Worm (Caenorhabditis elegans): ENCODE results near the gene rbr-2.

The rbr-2 gene

DNA sequence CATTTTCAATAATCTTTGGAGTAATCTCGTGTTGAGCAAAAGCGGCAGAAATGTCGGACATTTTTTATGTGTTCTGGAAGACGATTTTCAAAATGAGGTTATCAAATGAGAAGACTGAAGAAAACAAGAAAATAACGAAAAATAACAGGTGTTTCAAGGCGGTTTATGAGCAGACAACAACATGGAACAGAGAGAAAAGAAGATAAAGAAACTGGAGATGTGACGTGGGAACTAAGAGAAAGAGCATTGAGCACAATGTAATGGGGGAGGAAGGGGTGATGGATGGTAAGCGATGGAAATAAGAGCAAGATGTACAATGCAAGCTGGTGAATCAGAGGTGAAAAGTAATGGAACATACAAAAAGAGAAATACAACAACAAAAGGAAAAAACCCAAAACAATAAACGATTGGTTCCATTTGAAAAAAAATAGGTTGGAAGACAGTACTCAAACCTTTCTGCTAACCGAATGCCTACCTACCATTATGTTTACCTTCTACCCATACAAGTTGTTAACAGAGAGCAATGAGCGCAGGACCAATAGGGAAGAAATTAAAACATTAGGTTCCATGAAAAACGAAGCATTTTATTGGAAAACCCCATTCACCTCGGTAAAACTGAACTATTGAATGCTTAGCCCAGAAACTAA is 37.8 kb downstream of the rbr-2 start, which contains the start of gene Y69E1A.5:
Gene Y69E1A.5, minus strand, starts transcription at position 73 of the 647 bp plus-strand sequence.
- TF ChIP-seq nfyb-1 (GFP tag; IDR thresholded peaks at IDR 0.05) (no peak), aptf-2 (GFP tag; conservative IDR thresholded peaks at IDR 0.05) (no peak)

DNA sequence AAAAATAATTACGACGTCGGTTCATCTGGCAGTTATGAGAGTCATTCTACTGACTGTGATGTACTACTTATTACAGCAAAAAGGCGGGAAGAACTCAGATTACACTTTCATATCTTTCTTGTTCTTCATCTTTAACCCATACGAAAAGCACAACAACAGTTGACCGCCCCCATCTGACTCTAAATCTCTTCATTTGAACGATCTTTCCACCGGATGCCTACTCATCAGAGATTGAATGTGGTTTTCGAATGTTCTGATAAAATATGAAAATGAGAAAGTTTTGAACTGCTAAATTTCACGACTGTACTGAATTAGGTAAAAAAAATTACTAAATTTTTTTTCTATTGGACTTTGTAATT is 38.3 kb downstream of the rbr-2 start, which contains the start of gene sri-19:
Gene sri-19, plus strand, starts transcription at position 143 of the 359 bp plus-strand sequence.
- TF ChIP-seq ceh-40 (GFP tag; IDR thresholded peaks at IDR 0.05) (no peak), cebp-1 (GFP tag; IDR thresholded peaks at IDR 0.05) (no peak), cebp-1 (tag; optimal IDR thresholded peaks at IDR 0.05) (no peak), ccch-3 (GFP tag; optimal IDR thresholded peaks at IDR 0.05) (no peak), madf-6 (GFP tag; IDR thresholded peaks at IDR 0.05) (no peak), hlh-12 (tag; optimal IDR thresholded peaks at IDR 0.05) (no peak), ceh-100 (GFP tag; IDR thresholded peaks at IDR 0.05) (no peak), B0261.1 (tag; optimal IDR thresholded peaks at IDR 0.05) (no peak), akir-1 (GFP tag; optimal IDR thresholded peaks at IDR 0.05) (no peak)

DNA sequence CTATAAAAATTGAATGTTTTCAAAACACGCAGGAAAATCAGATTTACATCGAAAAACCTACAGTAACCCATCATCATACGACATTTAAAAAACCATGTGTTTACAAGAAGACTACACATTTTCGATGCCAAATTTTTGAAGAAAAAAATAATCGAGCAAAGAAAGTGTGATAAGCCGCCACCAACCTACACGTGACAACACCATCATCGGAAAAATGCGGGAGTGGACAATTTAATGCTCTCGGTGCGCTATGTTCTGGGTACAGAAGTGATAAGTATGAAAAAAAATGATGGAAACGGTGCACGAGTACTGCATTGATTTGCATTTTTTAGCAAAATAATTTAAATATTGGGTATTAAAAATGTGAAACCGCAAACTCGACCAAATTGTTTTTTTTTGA is 44.8 kb downstream of the rbr-2 start:
- TF ChIP-seq ccch-3 (GFP tag; optimal IDR thresholded peaks at IDR 0.05): no peak
- TF ChIP-seq pbrm-1 (GFP tag; IDR thresholded peaks at IDR 0.05): no peak
- TF ChIP-seq dpl-1 (GFP tag; optimal IDR thresholded peaks at IDR 0.05): no peak
- no peak for TF ChIP-seq F39B2.1 (GFP tag; IDR thresholded peaks at IDR 0.05)
- TF ChIP-seq dox-1 (GFP tag; IDR thresholded peaks at IDR 0.05): no peak
- TF ChIP-seq ztf-3 (GFP tag; optimal IDR thresholded peaks at IDR 0.05): no peak
- TF ChIP-seq nhr-80 (tag; optimal IDR thresholded peaks at IDR 0.05): peak; percentile 57
- TF ChIP-seq attf-3 (GFP tag; conservative IDR thresholded peaks at IDR 0.05): no peak
- no peak for TF ChIP-seq ztf-18 (tag; optimal IDR thresholded peaks at IDR 0.05)

DNA sequence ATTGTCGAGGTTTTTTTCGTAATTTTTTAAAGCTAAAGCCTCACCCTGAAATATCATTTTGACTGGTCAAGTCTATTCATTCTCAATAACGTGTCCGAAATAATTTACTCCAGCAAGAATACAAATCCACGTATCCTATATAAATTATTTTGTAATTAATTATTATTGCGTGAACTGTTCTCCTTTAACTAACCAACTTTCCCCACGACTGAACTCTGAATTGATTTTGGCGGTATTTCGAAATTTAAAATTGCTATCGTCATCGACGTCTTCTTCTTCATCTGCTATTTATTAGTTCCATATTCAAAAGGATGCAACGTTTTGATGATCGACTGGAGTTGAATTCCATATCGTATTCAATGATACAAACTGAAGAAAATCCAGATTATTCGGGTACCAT is 46.5 kb downstream of the rbr-2 start, which contains the start of the genes aqp-3 and Y69E1A.8:
Gene aqp-3, minus strand, starts transcription at position 101 of the 400 bp plus-strand sequence.
Gene Y69E1A.8, plus strand, starts transcription at position 246 of the 400 bp plus-strand sequence.
- TF ChIP-seq let-607 (tag; optimal IDR thresholded peaks at IDR 0.05) (no peak), snpc-1.1 (tag; optimal IDR thresholded peaks at IDR 0.05; ENCODE audit: insufficient read depth) (no peak), mxl-1 (tag; optimal IDR thresholded peaks at IDR 0.05) (no peak), ztf-3 (GFP tag; optimal IDR thresholded peaks at IDR 0.05) (no peak), C06A6.2 (GFP tag; conservative IDR thresholded peaks at IDR 0.05) (no peak)

DNA sequence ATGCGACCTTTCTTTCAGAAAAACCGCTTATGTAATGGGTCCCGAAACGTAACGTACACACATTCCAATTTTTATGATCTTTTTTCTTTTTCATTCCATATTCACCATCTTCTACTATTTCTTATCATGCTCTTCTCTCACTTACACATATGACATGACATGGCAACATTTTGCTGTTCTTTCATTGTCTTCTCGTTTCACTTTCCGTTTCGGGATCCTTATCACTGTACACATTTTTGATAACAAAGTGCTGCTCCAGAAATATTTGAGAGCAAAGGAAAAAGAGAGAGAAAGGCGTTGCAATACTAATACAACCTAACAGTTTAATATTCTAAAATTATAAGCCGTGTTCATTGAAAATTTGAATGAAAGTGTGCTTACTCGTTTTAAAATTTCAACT is 50.5 kb downstream of the rbr-2 start:
- TF ChIP-seq let-607 (tag; optimal IDR thresholded peaks at IDR 0.05) (peak; percentile 34 to 66), ccch-3 (GFP tag; optimal IDR thresholded peaks at IDR 0.05) (no peak), sdz-38 (tag; optimal IDR thresholded peaks at IDR 0.05) (no peak), hrde-1 (tag; optimal IDR thresholded peaks at IDR 0.05; ENCODE audit: borderline replicate concordance) (no peak), cebp-1 (GFP tag; IDR thresholded peaks at IDR 0.05) (no peak), cebp-1 (tag; optimal IDR thresholded peaks at IDR 0.05) (no peak), ztf-22 (GFP tag; optimal IDR thresholded peaks at IDR 0.05) (peak; percentile 45), F10E7.11 (tag; optimal IDR thresholded peaks at IDR 0.05) (no peak), snpc-3.4 (tag; optimal IDR thresholded peaks at IDR 0.05) (no peak), egl-44 (GFP tag; IDR thresholded peaks at IDR 0.05) (no peak), ets-4 (GFP tag; optimal IDR thresholded peaks at IDR 0.05) (peak; percentile 77), Y53G8AR.9 (GFP tag; conservative IDR thresholded peaks at IDR 0.05) (no peak), athp-1 (tag; optimal IDR thresholded peaks at IDR 0.05) (no peak), nhr-80 (tag; optimal IDR thresholded peaks at IDR 0.05) (peak; percentile 97), F22D6.2 (tag; optimal IDR thresholded peaks at IDR 0.05) (no peak), mel-28 (tag; optimal IDR thresholded peaks at IDR 0.05; ENCODE audit: borderline replicate concordance) (no peak), tlf-1 (GFP tag; optimal IDR thresholded peaks at IDR 0.05) (no peak), dpl-1 (GFP tag; optimal IDR thresholded peaks at IDR 0.05) (no peak), ceh-91 (GFP tag; IDR thresholded peaks at IDR 0.05) (no peak)
